Fruit fly (Drosophila melanogaster): ENCODE results near the gene qless.

qless gene

DNA sequence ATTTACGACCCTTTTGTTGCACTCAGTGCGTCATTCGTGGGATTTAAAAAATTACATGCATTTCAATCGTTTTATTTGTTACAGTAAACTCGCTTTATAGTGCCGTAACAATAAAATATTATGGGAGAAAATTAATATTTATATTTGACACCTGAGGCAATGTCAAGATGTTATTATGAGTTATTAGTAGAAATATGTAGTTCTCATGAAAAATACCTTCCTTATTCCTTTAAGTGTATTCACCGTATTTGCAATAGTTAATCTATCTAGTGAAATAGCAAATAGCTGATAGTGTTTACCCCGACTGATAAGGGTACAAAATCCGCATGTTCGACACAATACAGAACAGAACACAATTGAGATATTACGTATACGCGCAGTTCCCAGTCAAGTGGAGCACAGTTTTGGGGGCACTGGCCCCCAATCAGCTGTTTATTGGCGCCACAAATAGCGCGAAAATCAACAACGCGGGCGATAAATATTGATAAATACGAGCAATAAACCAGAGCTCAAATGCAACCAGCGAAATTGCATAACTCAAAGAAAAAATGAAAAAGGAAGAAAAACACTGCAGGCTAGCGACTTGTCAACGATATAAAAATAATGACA, 1.9 kb downstream of the qless start (continued):
- TF ChIP-seq cyc (GFP tag; optimal IDR thresholded peaks at IDR 0.05) (no peak), CG6163 (GFP tag; IDR thresholded peaks at IDR 0.05) (peak; percentile 16; the same call in 1 of the 3 replicates), Sox14 (GFP tag; optimal IDR thresholded peaks at IDR 0.05) (no peak), CG11294 (GFP tag; IDR thresholded peaks at IDR 0.05) (no peak), CG11762 (GFP tag; optimal IDR thresholded peaks at IDR 0.05; ENCODE audit: insufficient read depth) (no peak), CG1621 (tag; optimal IDR thresholded peaks at IDR 0.05) (peak; percentile 8), lz (GFP tag; optimal IDR thresholded peaks at IDR 0.05) (no peak), Sox15 (GFP tag; optimal IDR thresholded peaks at IDR 0.05) (no peak), Blimp-1 (GFP tag; optimal IDR thresholded peaks at IDR 0.05) (no peak), salr (GFP tag; optimal IDR thresholded peaks at IDR 0.05) (no peak), CG8119 (GFP tag; IDR thresholded peaks at IDR 0.05) (peak; percentile 51; the same call in 1 of the 3 replicates), pdm3 (GFP tag; optimal IDR thresholded peaks at IDR 0.05) (peak; percentile 33), net (GFP tag; optimal IDR thresholded peaks at IDR 0.05) (no peak), acj6 (GFP tag; optimal IDR thresholded peaks at IDR 0.05) (no peak), eg (GFP tag; IDR thresholded peaks at IDR 0.05) (peak; percentile 58), Sox102F (GFP tag; optimal IDR thresholded peaks at IDR 0.05) (no peak), CG32006 (GFP tag; optimal IDR thresholded peaks at IDR 0.05) (peak; percentile 39), CG16779 (tag; optimal IDR thresholded peaks at IDR 0.05) (no peak), fkh (GFP tag; optimal IDR thresholded peaks at IDR 0.05) (no peak), topi (GFP tag; optimal IDR thresholded peaks at IDR 0.05) (no peak), Hr38 (GFP tag; optimal IDR thresholded peaks at IDR 0.05) (no peak), Hr4 (GFP tag; optimal IDR thresholded peaks at IDR 0.05) (peak; percentile 49), CG3919 (GFP tag; optimal IDR thresholded peaks at IDR 0.05) (no peak), Hr39 (GFP tag; optimal IDR thresholded peaks at IDR 0.05) (no peak), OdsH (GFP tag; optimal IDR thresholded peaks at IDR 0.05) (peak; percentile 32), CG3032 (tag; optimal IDR thresholded peaks at IDR 0.05) (no peak), CG9139 (GFP tag; optimal IDR thresholded peaks at IDR 0.05) (no peak), CG11902 (GFP tag; optimal IDR thresholded peaks at IDR 0.05) (no peak), dac (GFP tag; optimal IDR thresholded peaks at IDR 0.05) (no peak), Gug (GFP tag; IDR thresholded peaks at IDR 0.05) (no peak)

DNA sequence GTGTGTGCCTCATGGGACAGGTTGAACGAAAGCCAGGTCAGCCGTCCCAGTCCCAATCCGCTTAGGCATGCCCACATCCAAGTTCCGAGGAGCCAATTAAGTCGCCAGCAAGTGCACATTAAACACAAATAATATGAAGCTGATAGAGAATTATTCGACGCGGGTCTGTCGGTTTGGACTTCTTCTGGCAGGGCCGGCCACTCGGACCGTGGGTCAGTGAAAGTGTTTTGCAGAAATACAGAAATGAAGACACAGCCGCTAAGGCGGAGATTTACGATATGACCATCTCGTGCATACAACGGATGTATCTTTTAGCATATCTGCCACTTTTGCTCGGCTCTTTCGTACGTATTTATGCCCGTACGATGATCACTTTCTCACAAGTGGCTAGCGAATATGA, 4.2 kb downstream of the qless start:
- TF ChIP-seq Blimp-1 (GFP tag; optimal IDR thresholded peaks at IDR 0.05) (peak; percentile 92), acj6 (GFP tag; optimal IDR thresholded peaks at IDR 0.05) (no peak), CG6854 (GFP tag; optimal IDR thresholded peaks at IDR 0.05) (peak; percentile 54)

DNA sequence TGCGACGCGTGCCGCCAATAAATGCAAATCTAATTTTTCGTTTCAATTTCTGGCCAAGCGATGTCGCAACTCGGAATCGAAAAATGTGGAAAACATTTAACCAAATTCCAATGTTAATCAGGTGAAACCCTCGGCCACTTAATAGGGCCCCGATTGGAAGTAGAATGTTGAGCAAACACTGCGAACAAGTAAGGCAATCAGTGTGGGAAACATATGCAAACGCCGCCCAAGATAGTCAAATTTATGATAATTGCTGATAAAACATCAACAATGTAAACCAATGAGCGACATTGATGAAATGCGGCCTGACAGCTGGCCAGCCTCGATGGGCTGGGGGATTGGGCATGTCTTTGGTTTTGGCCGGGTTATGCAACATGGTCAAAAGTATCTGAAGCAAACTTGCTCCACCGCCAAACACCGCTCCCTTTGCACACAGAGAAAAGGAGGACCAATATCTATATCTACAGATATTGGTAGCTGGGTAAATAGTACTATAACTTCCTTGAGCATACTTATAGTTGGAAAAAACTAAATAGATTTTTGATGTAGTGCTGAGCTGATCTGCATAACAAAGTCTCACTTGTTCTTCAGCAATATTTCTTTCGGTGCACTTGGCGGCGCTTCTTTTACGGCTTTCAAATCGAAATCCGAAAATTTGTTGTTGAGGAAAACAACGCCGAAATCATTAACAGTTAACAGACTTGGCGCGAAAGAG, 5.0 kb downstream of the qless start:
- no peak for TF ChIP-seq Hr38 (GFP tag; optimal IDR thresholded peaks at IDR 0.05)
- peak; percentile 73 for TF ChIP-seq achi (GFP tag; optimal IDR thresholded peaks at IDR 0.05)
- no peak for TF ChIP-seq CG16779 (tag; optimal IDR thresholded peaks at IDR 0.05)
- peak; percentile 82 for TF ChIP-seq Met (GFP tag; optimal IDR thresholded peaks at IDR 0.05)
- peak; percentile 62 for TF ChIP-seq net (GFP tag; optimal IDR thresholded peaks at IDR 0.05)
- peak; percentile 61 for TF ChIP-seq CG8319 (GFP tag; optimal IDR thresholded peaks at IDR 0.05)
- peak; percentile 33 for TF ChIP-seq CG15336 (GFP tag; IDR thresholded peaks at IDR 0.05)
- peak; percentile 53 for TF ChIP-seq CG11762 (GFP tag; optimal IDR thresholded peaks at IDR 0.05; ENCODE audit: insufficient read depth)
- TF ChIP-seq acj6 (GFP tag; optimal IDR thresholded peaks at IDR 0.05): peak; percentile 68
- peak; percentile 69 for TF ChIP-seq pdm3 (GFP tag; optimal IDR thresholded peaks at IDR 0.05)
- peak; percentile 6 for TF ChIP-seq Lpt (GFP tag; optimal IDR thresholded peaks at IDR 0.05)
- peak; percentile 46 for TF ChIP-seq CG32006 (GFP tag; optimal IDR thresholded peaks at IDR 0.05)
- TF ChIP-seq ss (GFP tag; optimal IDR thresholded peaks at IDR 0.05): no peak
- peak; percentile 60; the same call in 2 of the 3 replicates for TF ChIP-seq eg (GFP tag; IDR thresholded peaks at IDR 0.05)
- TF ChIP-seq CG1621 (tag; optimal IDR thresholded peaks at IDR 0.05): no peak
- peak; percentile 12 for TF ChIP-seq dac (GFP tag; optimal IDR thresholded peaks at IDR 0.05)
- TF ChIP-seq vri (GFP tag; optimal IDR thresholded peaks at IDR 0.05): no peak
- no peak for TF ChIP-seq Blimp-1 (GFP tag; optimal IDR thresholded peaks at IDR 0.05)
- peak; percentile 81 for TF ChIP-seq cyc (GFP tag; optimal IDR thresholded peaks at IDR 0.05)
- TF ChIP-seq CG6808 (GFP tag; optimal IDR thresholded peaks at IDR 0.05): no peak
- peak; percentile 93 for TF ChIP-seq svp (GFP tag)
- TF ChIP-seq esn (GFP tag; optimal IDR thresholded peaks at IDR 0.05): peak; percentile 80
- peak; percentile 51 for TF ChIP-seq Sox14 (GFP tag; optimal IDR thresholded peaks at IDR 0.05)
- TF ChIP-seq lz (GFP tag; optimal IDR thresholded peaks at IDR 0.05): peak; percentile 72
- TF ChIP-seq topi (GFP tag; optimal IDR thresholded peaks at IDR 0.05): peak; percentile 82
- TF ChIP-seq CG8632 (GFP tag; optimal IDR thresholded peaks at IDR 0.05): peak; percentile 73
- peak; percentile 77 for TF ChIP-seq CG34406 (GFP tag; optimal IDR thresholded peaks at IDR 0.05)
- TF ChIP-seq CG11902 (GFP tag; optimal IDR thresholded peaks at IDR 0.05): peak; percentile 65
- peak; percentile 16 for TF ChIP-seq CG10631 (GFP tag; optimal IDR thresholded peaks at IDR 0.05)
